Worm (Caenorhabditis elegans) whole organism, mixed stage, embryonic: ENCODE measurements around the gene F28B4.4.

Source experiments
- bed-3 ChIP-seq: fragments of 200-800 bp; sonication (Bioruptor generic); optimal IDR thresholded peaks from 3 replicates; lab custom pipeline; 2018; ENCODE audit warnings: mild to moderate bottlenecking, missing genetic modification characterization, moderate library complexity, missing compliant biosample characterization
- blmp-1 ChIP-seq: fragments of 150-350 bp; optimal IDR thresholded peaks from 2 replicates; lab custom pipeline; 2014; ENCODE audit warnings: missing biosample characterization, missing genetic modification characterization
- elt-3 ChIP-seq: fragments of 150-350 bp; optimal IDR thresholded peaks from 2 replicates; lab custom pipeline; 2014; ENCODE audit warnings: missing biosample characterization, missing genetic modification characterization
- nhr-28 ChIP-seq: fragments of 150-350 bp; optimal IDR thresholded peaks from 2 replicates; lab custom pipeline; 2014; ENCODE audit warnings: missing biosample characterization, missing genetic modification characterization
- zip-8 ChIP-seq: fragments of 150-350 bp; optimal IDR thresholded peaks from 2 replicates; lab custom pipeline; 2014; ENCODE audit warnings: missing biosample characterization, missing genetic modification characterization

DNA sequence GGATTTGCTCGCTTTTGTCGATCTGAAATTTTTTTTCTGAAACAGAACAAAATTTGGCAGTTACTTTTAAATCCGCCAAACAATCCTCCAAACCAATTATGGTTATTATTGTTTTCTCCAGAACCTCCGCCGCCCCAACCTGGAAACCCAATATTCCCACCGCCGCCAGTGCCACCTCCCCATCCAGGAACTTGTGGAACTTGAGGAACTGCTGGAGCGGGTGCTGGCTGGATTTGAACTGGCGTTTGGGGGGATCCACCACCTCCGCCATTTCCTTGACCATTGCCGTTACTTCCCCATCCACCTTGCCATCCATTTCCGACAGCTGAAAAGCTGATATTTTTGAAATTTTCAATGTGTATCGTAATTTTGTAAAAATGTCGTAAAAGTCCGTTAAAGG is 38.3 kb upstream of the F28B4.4 start:
- TF ChIP-seq elt-3 (tag; lab: Kevin White, UChicago) (no peak), zip-8 (tag; lab: Kevin White, UChicago) (no peak), blmp-1 (tag; lab: Kevin White, UChicago) (no peak), nhr-28 (tag; lab: Kevin White, UChicago) (no peak), bed-3 (GFP tag; lab: Kevin White, UChicago) (no peak)
